Fruit fly (Drosophila melanogaster) whole organism, embryonic: Measurements from ENCODE around the gene Cpr78Cb.

ENCODE experiments used
- B-H1 ChIP-seq: fragments of 200-800 bp; sonication (Bioruptor generic); IDR thresholded peaks from 3 replicates; pipeline ENCODE4 v1.3.6; 2022; ENCODE audit warnings: missing biosample characterization, missing genetic modification characterization
- Bgb ChIP-seq: fragments of 200-800 bp; sonication (Bioruptor generic); IDR thresholded peaks from 2 replicates; pipeline ENCODE4 v1.3.6; 2022; ENCODE audit warnings: missing biosample characterization, missing genetic modification characterization; ENCODE audit not compliant: partially characterized antibody
- Bteb2 ChIP-seq: fragments of 200-800 bp; sonication (Bioruptor generic); optimal IDR thresholded peaks from 2 replicates; lab custom pipeline; 2016; ENCODE audit warnings: missing biosample characterization, missing genetic modification characterization
- CG1024 ChIP-seq: fragments of 200-800 bp; sonication (Bioruptor generic); IDR thresholded peaks from 2 replicates; pipeline ENCODE4 v1.3.6; 2022; ENCODE audit warnings: missing biosample characterization, missing genetic modification characterization
- CG10959 ChIP-seq: fragments of 200-800 bp; sonication (Bioruptor generic); IDR thresholded peaks from 2 replicates; pipeline ENCODE4 v1.3.6; 2022; ENCODE audit warnings: missing biosample characterization, missing genetic modification characterization
- CG11085 ChIP-seq: fragments of 200-800 bp; sonication (Bioruptor generic); IDR thresholded peaks from 2 replicates; pipeline ENCODE4 v1.3.6; 2022; ENCODE audit warnings: missing biosample characterization, missing genetic modification characterization
- CG13123 ChIP-seq: fragments of 200-800 bp; sonication (Bioruptor generic); optimal IDR thresholded peaks from 2 replicates; lab custom pipeline; 2016; ENCODE audit warnings: missing biosample characterization, missing genetic modification characterization
- CG15514 ChIP-seq: fragments of 200-800 bp; sonication (Bioruptor generic); optimal IDR thresholded peaks from 3 replicates; lab custom pipeline; 2017; ENCODE audit warnings: missing biosample characterization, missing genetic modification characterization, mild to moderate bottlenecking, moderate library complexity, missing genetic modification reagents
- CG15696 ChIP-seq: fragments of 200-800 bp; sonication (Bioruptor generic); optimal IDR thresholded peaks from 2 replicates; lab custom pipeline; 2019; ENCODE audit warnings: missing biosample characterization, mild to moderate bottlenecking, missing genetic modification characterization, moderate library complexity
- CG17328 ChIP-seq: fragments of 200-800 bp; sonication (Bioruptor generic); IDR thresholded peaks from 2 replicates; pipeline ENCODE4 v1.3.6; 2022; ENCODE audit warnings: missing biosample characterization, missing genetic modification characterization
- CG1832 ChIP-seq: fragments of 200-800 bp; sonication (Bioruptor generic); optimal IDR thresholded peaks from 2 replicates; lab custom pipeline; 2017; ENCODE audit warnings: missing biosample characterization, mild to moderate bottlenecking, missing genetic modification characterization, inconsistent platforms
- CG3065 ChIP-seq: fragments of 200-800 bp; sonication (Bioruptor generic); optimal IDR thresholded peaks from 2 replicates; lab custom pipeline; 2016; ENCODE audit warnings: missing biosample characterization, missing genetic modification characterization
- CG32767 ChIP-seq: fragments of 200-800 bp; sonication (Bioruptor generic); IDR thresholded peaks from 2 replicates; pipeline ENCODE4 v1.3.6; 2022; ENCODE audit warnings: missing biosample characterization, missing genetic modification characterization
- CG4617 ChIP-seq: fragments of 200-800 bp; sonication (Bioruptor generic); optimal IDR thresholded peaks from 3 replicates; lab custom pipeline; 2016; ENCODE audit warnings: missing biosample characterization, missing genetic modification characterization, borderline replicate concordance
- CG5245 ChIP-seq: fragments of 200-800 bp; sonication (Bioruptor generic); optimal IDR thresholded peaks from 3 replicates; lab custom pipeline; 2016; ENCODE audit warnings: missing biosample characterization, missing genetic modification characterization
- CG6683 ChIP-seq: fragments of 200-800 bp; sonication (Bioruptor generic); optimal IDR thresholded peaks from 2 replicates; lab custom pipeline; 2017; ENCODE audit warnings: missing biosample characterization, mild to moderate bottlenecking, missing genetic modification characterization, missing genetic modification reagents
- CG6765 ChIP-seq: fragments of 200-800 bp; sonication (Bioruptor generic); optimal IDR thresholded peaks from 3 replicates; lab custom pipeline; 2017; ENCODE audit warnings: missing biosample characterization, mild to moderate bottlenecking, missing genetic modification characterization
- CG7963 ChIP-seq: fragments of 200-800 bp; sonication (Bioruptor generic); IDR thresholded peaks from 3 replicates; pipeline ENCODE4 v1.3.6; 2022; ENCODE audit warnings: missing biosample characterization, missing genetic modification characterization; ENCODE audit not compliant: partially characterized antibody
- CG9797 ChIP-seq: fragments of 200-800 bp; sonication (Bioruptor generic); optimal IDR thresholded peaks from 3 replicates; lab custom pipeline; 2018; ENCODE audit warnings: missing biosample characterization, mild to moderate bottlenecking, missing genetic modification characterization
- Dll ChIP-seq: fragments of 200-800 bp; sonication (Bioruptor generic); IDR thresholded peaks from 4 replicates; pipeline ENCODE4 v1.3.6; 2022; ENCODE audit warnings: missing biosample characterization, missing genetic modification characterization; ENCODE audit not compliant: partially characterized antibody
- Dp ChIP-seq: fragments of 200-800 bp; sonication (Bioruptor generic); optimal IDR thresholded peaks from 2 replicates; lab custom pipeline; 2018; ENCODE audit warnings: missing biosample characterization, mild to moderate bottlenecking, missing genetic modification characterization, moderate library complexity
- Dref ChIP-seq: fragments of 200-800 bp; sonication (Bioruptor generic); IDR thresholded peaks from 2 replicates; pipeline ENCODE4 v1.3.6; 2022; ENCODE audit warnings: missing biosample characterization, missing genetic modification characterization
- E2f2 ChIP-seq: fragments of 200-800 bp; sonication (Bioruptor generic); IDR thresholded peaks from 2 replicates; pipeline ENCODE4 v1.3.6; 2022; ENCODE audit warnings: missing biosample characterization, missing genetic modification characterization
- HLH4C ChIP-seq: fragments of 200-800 bp; sonication (Bioruptor generic); IDR thresholded peaks from 3 replicates; pipeline ENCODE4 v1.3.6; 2022; ENCODE audit warnings: missing biosample characterization, missing genetic modification characterization; ENCODE audit not compliant: partially characterized antibody
- HmgZ ChIP-seq: fragments of 200-800 bp; sonication (Bioruptor generic); optimal IDR thresholded peaks from 2 replicates; lab custom pipeline; 2018; ENCODE audit warnings: missing biosample characterization, mild to moderate bottlenecking, missing genetic modification characterization
- Hr78 ChIP-seq, 2 experiments: fragments of 200-800 bp in 1 of 2; fragments of >200 bp in 1 of 2; sonication (Bioruptor generic) in 1 of 2; optimal IDR thresholded peaks; 2 replicates each; lab custom pipeline; 2017 to 2019; ENCODE audit warnings: missing biosample characterization in 2 of 2, missing genetic modification characterization in 2 of 2, mild to moderate bottlenecking in 1 of 2, moderate library complexity in 1 of 2
- NFAT ChIP-seq: fragments of 200-800 bp; sonication (Bioruptor generic); IDR thresholded peaks from 2 replicates; pipeline ENCODE4 v1.3.6; 2022; ENCODE audit warnings: missing biosample characterization, missing genetic modification characterization
- Nf-YC ChIP-seq: fragments of 200-800 bp; optimal IDR thresholded peaks from 3 replicates; lab custom pipeline; 2019; ENCODE audit warnings: missing biosample characterization, mild to moderate bottlenecking, missing genetic modification characterization, moderate library complexity
- Opbp ChIP-seq: fragments of 200-800 bp; sonication (Bioruptor generic); IDR thresholded peaks from 3 replicates; pipeline ENCODE4 v1.3.6; 2022; ENCODE audit warnings: missing biosample characterization, missing genetic modification characterization; ENCODE audit not compliant: partially characterized antibody
- Pdp1 ChIP-seq, 2 experiments: fragments of 200-800 bp; sonication (Bioruptor generic); optimal IDR thresholded peaks; 3 replicates each; lab custom pipeline; 2016; ENCODE audit warnings: missing biosample characterization in 2 of 2, missing genetic modification characterization in 2 of 2, mild to moderate bottlenecking in 1 of 2, moderate library complexity in 1 of 2
- Poxn ChIP-seq: fragments of 200-800 bp; sonication (Bioruptor generic); IDR thresholded peaks from 2 replicates; pipeline ENCODE4 v1.3.6; 2022; ENCODE audit warnings: missing biosample characterization, missing genetic modification characterization
- Scr ChIP-seq: fragments of 200-800 bp; sonication (Bioruptor generic); IDR thresholded peaks from 2 replicates; pipeline ENCODE4 v1.3.6; 2022; ENCODE audit warnings: missing biosample characterization, missing genetic modification characterization; ENCODE audit not compliant: partially characterized antibody
- abd-A ChIP-seq: fragments of 200-800 bp; sonication (Bioruptor generic); optimal IDR thresholded peaks from 3 replicates; lab custom pipeline; 2019; ENCODE audit warnings: missing biosample characterization, mild to moderate bottlenecking, missing genetic modification characterization, moderate library complexity
- cg ChIP-seq: fragments of 200-800 bp; sonication (Bioruptor generic); optimal IDR thresholded peaks from 3 replicates; lab custom pipeline; 2019; ENCODE audit warnings: missing biosample characterization, mild to moderate bottlenecking, missing genetic modification characterization, moderate library complexity
- chinmo ChIP-seq: fragments of 200-800 bp; sonication (Bioruptor generic); IDR thresholded peaks from 4 replicates; pipeline ENCODE4 v1.3.6; 2022; ENCODE audit warnings: missing biosample characterization, missing genetic modification characterization; ENCODE audit not compliant: partially characterized antibody
- croc ChIP-seq: fragments of 200-800 bp; sonication (Bioruptor generic); conservative IDR thresholded peaks from 3 replicates; pipeline ENCODE4 v1.3.6; 2022; ENCODE audit warnings: missing biosample characterization, missing genetic modification characterization
- crp ChIP-seq, 2 experiments: fragments of 200-800 bp; sonication (Bioruptor generic); optimal IDR thresholded peaks; 2 replicates in 1 of 2; 3 replicates in 1 of 2; lab custom pipeline; 2017; ENCODE audit warnings: missing biosample characterization in 2 of 2, missing genetic modification characterization in 2 of 2, mild to moderate bottlenecking in 1 of 2, moderate library complexity in 1 of 2
- eve ChIP-seq, 2 experiments: fragments of >200 bp; optimal IDR thresholded peaks; 2 replicates each; lab custom pipeline; 2017; ENCODE audit warnings: missing biosample characterization in 2 of 2, missing genetic modification characterization in 2 of 2
- hbn ChIP-seq: fragments of 200-800 bp; sonication (Bioruptor generic); IDR thresholded peaks from 2 replicates; pipeline ENCODE4 v1.3.6; 2022; ENCODE audit warnings: missing biosample characterization, missing genetic modification characterization; ENCODE audit not compliant: partially characterized antibody
- luna ChIP-seq: fragments of 200-800 bp; sonication (Bioruptor generic); optimal IDR thresholded peaks from 2 replicates; lab custom pipeline; 2016; ENCODE audit warnings: missing biosample characterization, missing genetic modification characterization
- mld ChIP-seq: fragments of 200-800 bp; sonication (Bioruptor generic); IDR thresholded peaks from 3 replicates; pipeline ENCODE4 v1.3.6; 2022; ENCODE audit warnings: missing biosample characterization, missing genetic modification characterization; ENCODE audit not compliant: partially characterized antibody
- nerfin-2 ChIP-seq: fragments of 200-800 bp; sonication (Bioruptor generic); IDR thresholded peaks from 2 replicates; pipeline ENCODE4 v1.3.6; 2022; ENCODE audit warnings: missing biosample characterization, missing genetic modification characterization; ENCODE audit not compliant: partially characterized antibody
- onecut ChIP-seq: fragments of 200-800 bp; sonication (Bioruptor generic); IDR thresholded peaks from 2 replicates; pipeline ENCODE4 v1.3.6; 2022; ENCODE audit warnings: missing biosample characterization, missing genetic modification characterization
- otp ChIP-seq: fragments of 200-800 bp; sonication (Bioruptor generic); IDR thresholded peaks from 3 replicates; pipeline ENCODE4, ENCODE4 v1.3.6; 2022; ENCODE audit warnings: missing biosample characterization, missing genetic modification characterization
- sc ChIP-seq, 3 experiments: fragments of >200 bp in 2 of 3; fragments of 200-800 bp in 1 of 3; sonication (Bioruptor generic) in 1 of 3; optimal IDR thresholded peaks; 2 replicates in 2 of 3; 3 replicates in 1 of 3; lab custom pipeline; 2017; ENCODE audit warnings: mild to moderate bottlenecking in 1 of 3, missing biosample characterization in 1 of 3, missing genetic modification characterization in 1 of 3, missing genetic modification reagents in 1 of 3
- sna ChIP-seq: fragments of 200-800 bp; sonication (Bioruptor generic); IDR thresholded peaks from 2 replicates; pipeline ENCODE4 v1.3.6; 2022; ENCODE audit warnings: missing biosample characterization, missing genetic modification characterization; ENCODE audit not compliant: partially characterized antibody
- tna ChIP-seq: fragments of 200-800 bp; sonication (Bioruptor generic); IDR thresholded peaks from 2 replicates; pipeline ENCODE4 v1.3.6; 2022; ENCODE audit warnings: missing biosample characterization, missing genetic modification characterization; ENCODE audit not compliant: partially characterized antibody
- unc-4 ChIP-seq: fragments of 200-800 bp; sonication (Bioruptor generic); IDR thresholded peaks from 2 replicates; pipeline ENCODE4 v1.3.6; 2022; ENCODE audit warnings: missing biosample characterization, missing genetic modification characterization; ENCODE audit not compliant: partially characterized antibody

Cpr78Cb gene

dm6 chr3L:21334999-21335631, 40.8 kb downstream of the Cpr78Cb start, which contains the start of gene Tsr1 (continued):
- TF ChIP-seq Dref (peak; percentile 80), CG9797 (GFP tag; lab: Kevin White, UChicago) (peak; percentile 12), CG4617 (GFP tag; lab: Kevin White, UChicago) (peak; percentile 32), CG7963 (GFP tag; lab: Robert Waterston, UW) (peak; percentile 83), CG13123 (GFP tag; lab: Kevin White, UChicago) (no peak), tna (peak; percentile 67), NFAT (GFP tag; lab: Robert Waterston, UW) (no peak), luna (GFP tag; lab: Kevin White, UChicago) (no peak), onecut (GFP tag; lab: Robert Waterston, UW) (no peak), CG15514 (GFP tag; lab: Kevin White, UChicago) (peak; percentile 54), unc-4 (GFP tag; lab: Robert Waterston, UW) (peak; percentile 90), CG17328 (GFP tag; lab: Robert Waterston, UW) (no peak), CG6683 (GFP tag; lab: Kevin White, UChicago) (no peak), B-H1 (GFP tag; lab: Robert Waterston, UW) (no peak), otp (no peak), CG6765 (GFP tag; lab: Kevin White, UChicago) (no peak), eve (GFP tag; optimal IDR thresholded peaks at IDR 0.05; lab: Kevin White, UChicago) (no peak), HLH4C (GFP tag; lab: Robert Waterston, UW) (peak; percentile 80), Opbp (GFP tag; lab: Robert Waterston, UW) (peak; percentile 89), E2f2 (peak; percentile 93), Hr78 (GFP tag; optimal IDR thresholded peaks at IDR 0.05; lab: Kevin White, UChicago) (no peak), Dll (GFP tag; lab: Robert Waterston, UW) (peak; percentile 88), sna (peak; percentile 85), Bgb (peak; percentile 92), CG32767 (GFP tag; lab: Robert Waterston, UW) (no peak), Scr (GFP tag; lab: Robert Waterston, UW) (peak; percentile 89), Nf-YC (tag; lab: Kevin White, UChicago) (no peak), CG1832 (no peak), CG1024 (no peak), crp (GFP tag; optimal IDR thresholded peaks at IDR 0.05; lab: Kevin White, UChicago) (peak in 1 of 2 experiments; percentile 52), sc (optimal IDR thresholded peaks at IDR 0.05; lab: Kevin White, UChicago) (no peak), sc (GFP tag; optimal IDR thresholded peaks at IDR 0.05; lab: Kevin White, UChicago) (no peak), mld (GFP tag; lab: Robert Waterston, UW) (peak; percentile 82), chinmo (GFP tag; lab: Robert Waterston, UW) (peak; percentile 94), HmgZ (tag; lab: Kevin White, UChicago) (peak; percentile 33), nerfin-2 (peak; percentile 83), Dp (GFP tag; lab: Kevin White, UChicago) (peak; percentile 88)
- TF ChIP-seq, all 482 proteins: peak for 55

- TF ChIP-seq abd-A (tag; lab: Kevin White, UChicago) = no peak
- TF ChIP-seq Nf-YC (tag; lab: Kevin White, UChicago) = no peak
- TF ChIP-seq Bteb2 (GFP tag; lab: Kevin White, UChicago) = no peak
- TF ChIP-seq CG11085 (GFP tag; lab: Robert Waterston, UW) = no peak
- TF ChIP-seq Pdp1 (GFP tag; optimal IDR thresholded peaks at IDR 0.05; lab: Kevin White, UChicago) = no peak
- no peak for TF ChIP-seq CG15696
- TF ChIP-seq cg (GFP tag; lab: Kevin White, UChicago) = no peak
- TF ChIP-seq CG3065 (GFP tag; lab: Kevin White, UChicago) = no peak
- no peak for TF ChIP-seq croc (GFP tag; lab: Robert Waterston, UW)
- no peak; the same call in 2 of the 3 replicates for TF ChIP-seq HLH4C (GFP tag; lab: Robert Waterston, UW)
- no peak for TF ChIP-seq hbn
- no peak for TF ChIP-seq CG10959 (GFP tag; lab: Robert Waterston, UW)
- TF ChIP-seq Poxn (GFP tag; lab: Robert Waterston, UW) = no peak
- no peak for TF ChIP-seq CG5245
These were observed 48.3 kb downstream of the Cpr78Cb start for dm6 chr3L:21342592-21342991.
